Worm (Caenorhabditis elegans) whole organism, mixed stage, embryonic: ENCODE results near the gene F54D5.7.

ENCODE experiments used
- M03D4.4 ChIP-seq: sonication (generic microtip); optimal IDR thresholded peaks from 2 replicates; lab custom pipeline; 2017; ENCODE audit warnings: mild to moderate bottlenecking, missing genetic modification characterization, missing compliant biosample characterization
- bed-3 ChIP-seq: fragments of 200-800 bp; sonication (Bioruptor generic); optimal IDR thresholded peaks from 3 replicates; lab custom pipeline; 2018; ENCODE audit warnings: mild to moderate bottlenecking, missing genetic modification characterization, moderate library complexity, missing compliant biosample characterization
- blmp-1 ChIP-seq: fragments of 150-350 bp; optimal IDR thresholded peaks from 2 replicates; lab custom pipeline; 2014; ENCODE audit warnings: missing biosample characterization, missing genetic modification characterization
- ceh-39 ChIP-seq: fragments of 150-350 bp; optimal IDR thresholded peaks from 2 replicates; lab custom pipeline; 2014; ENCODE audit warnings: missing biosample characterization, missing genetic modification characterization
- ceh-43 ChIP-seq: fragments of 200-800 bp; sonication (Bioruptor generic); optimal IDR thresholded peaks from 2 replicates; lab custom pipeline; 2018; ENCODE audit warnings: mild to moderate bottlenecking, missing genetic modification characterization, moderate library complexity, missing compliant biosample characterization
- ceh-83 ChIP-seq: fragments of 200-800 bp; sonication (Bioruptor generic); optimal IDR thresholded peaks from 2 replicates; lab custom pipeline; 2018; ENCODE audit warnings: mild to moderate bottlenecking, missing genetic modification characterization, missing compliant biosample characterization
- ces-1 ChIP-seq: fragments of 150-350 bp; optimal IDR thresholded peaks from 2 replicates; lab custom pipeline; 2014; ENCODE audit warnings: missing biosample characterization, missing genetic modification reagents, missing genetic modification characterization
- cnd-1 ChIP-seq: fragments of 200-800 bp; sonication (Bioruptor generic); optimal IDR thresholded peaks from 2 replicates; lab custom pipeline; 2018; ENCODE audit warnings: mild to moderate bottlenecking, missing genetic modification characterization, missing compliant biosample characterization
- drap-1 ChIP-seq: fragments of 200-800 bp; sonication (Bioruptor generic); optimal IDR thresholded peaks from 3 replicates; lab custom pipeline; 2018; ENCODE audit warnings: mild to moderate bottlenecking, missing genetic modification characterization, missing compliant biosample characterization
- elt-1 ChIP-seq: sonication (generic microtip); optimal IDR thresholded peaks from 2 replicates; lab custom pipeline; 2017; ENCODE audit warnings: missing genetic modification characterization, mild to moderate bottlenecking, missing compliant biosample characterization, antibody characterized with exemption, moderate library complexity, borderline replicate concordance; ENCODE audit not compliant: insufficient read depth
- flh-1 ChIP-seq: fragments of 200-800 bp; sonication (Bioruptor generic); optimal IDR thresholded peaks from 2 replicates; lab custom pipeline; 2018; ENCODE audit warnings: mild to moderate bottlenecking, missing genetic modification characterization, moderate library complexity, missing compliant biosample characterization
- ham-2 ChIP-seq: fragments of 200-800 bp; sonication (Bioruptor generic); optimal IDR thresholded peaks from 2 replicates; lab custom pipeline; 2018; ENCODE audit warnings: mild to moderate bottlenecking, missing genetic modification characterization, missing compliant biosample characterization
- hlh-1 ChIP-seq: fragments of 150-350 bp; optimal IDR thresholded peaks from 2 replicates; lab custom pipeline; 2014; ENCODE audit warnings: missing biosample characterization, missing genetic modification reagents, missing genetic modification characterization
- lin-13 ChIP-seq: fragments of 150-350 bp; optimal IDR thresholded peaks from 2 replicates; lab custom pipeline; 2014; ENCODE audit warnings: missing biosample characterization, missing genetic modification characterization
- lin-32 ChIP-seq: fragments of 200-800 bp; sonication (Bioruptor generic); optimal IDR thresholded peaks from 2 replicates; lab custom pipeline; 2018; ENCODE audit warnings: mild to moderate bottlenecking, missing genetic modification characterization, missing compliant biosample characterization
- lsy-2 ChIP-seq: fragments of 150-350 bp; optimal IDR thresholded peaks from 2 replicates; lab custom pipeline; 2014; ENCODE audit warnings: missing biosample characterization, missing genetic modification characterization
- mab-5 ChIP-seq: fragments of 150-350 bp; optimal IDR thresholded peaks from 2 replicates; lab custom pipeline; 2014; ENCODE audit warnings: missing biosample characterization, missing genetic modification characterization
- mep-1 ChIP-seq: fragments of 150-350 bp; optimal IDR thresholded peaks from 2 replicates; lab custom pipeline; 2017; ENCODE audit warnings: missing biosample characterization, missing genetic modification reagents, missing genetic modification characterization, inconsistent platforms
- mls-2 ChIP-seq: sonication (generic microtip); optimal IDR thresholded peaks from 2 replicates; lab custom pipeline; 2016; ENCODE audit warnings: mild to moderate bottlenecking, missing genetic modification characterization, moderate library complexity, missing compliant biosample characterization
- nhr-12 ChIP-seq: fragments of 150-350 bp; optimal IDR thresholded peaks from 2 replicates; lab custom pipeline; 2014; ENCODE audit warnings: missing biosample characterization, missing genetic modification characterization
- nhr-2 ChIP-seq: fragments of 150-350 bp; optimal IDR thresholded peaks from 2 replicates; lab custom pipeline; 2014; ENCODE audit warnings: missing biosample characterization, missing genetic modification characterization
- nhr-237 ChIP-seq: fragments of 150-350 bp; optimal IDR thresholded peaks from 2 replicates; lab custom pipeline; 2014; ENCODE audit warnings: missing biosample characterization, missing genetic modification characterization
- nhr-76 ChIP-seq: sonication (generic microtip); optimal IDR thresholded peaks from 2 replicates; lab custom pipeline; 2017; ENCODE audit warnings: missing biosample characterization, missing genetic modification characterization
- pha-4 ChIP-seq: fragments of 150-350 bp; optimal IDR thresholded peaks from 2 replicates; lab custom pipeline; 2018; ENCODE audit warnings: missing biosample characterization, missing genetic modification reagents, missing genetic modification characterization
- sem-2 ChIP-seq: fragments of 200-800 bp; sonication (Bioruptor generic); optimal IDR thresholded peaks from 2 replicates; lab custom pipeline; 2018; ENCODE audit warnings: mild to moderate bottlenecking, missing genetic modification characterization, missing compliant biosample characterization
- snpc-4 ChIP-seq: fragments of 150-350 bp; optimal IDR thresholded peaks from 2 replicates; lab custom pipeline; 2014; ENCODE audit warnings: missing biosample characterization, missing genetic modification characterization
- sptf-1 ChIP-seq: sonication (generic microtip); optimal IDR thresholded peaks from 2 replicates; lab custom pipeline; 2017; ENCODE audit warnings: mild to moderate bottlenecking, missing genetic modification characterization, moderate library complexity, missing compliant biosample characterization
- tbx-8 ChIP-seq: fragments of 200-800 bp; sonication (Bioruptor generic); optimal IDR thresholded peaks from 2 replicates; lab custom pipeline; 2018; ENCODE audit warnings: mild to moderate bottlenecking, missing genetic modification characterization, moderate library complexity, missing compliant biosample characterization
- unc-120 ChIP-seq: sonication (generic microtip); optimal IDR thresholded peaks from 2 replicates; lab custom pipeline; 2017; ENCODE audit warnings: missing genetic modification characterization, missing compliant biosample characterization; ENCODE audit not compliant: poor library complexity, severe bottlenecking
- unc-39 ChIP-seq: fragments of 150-350 bp; optimal IDR thresholded peaks from 2 replicates; lab custom pipeline; 2014; ENCODE audit warnings: missing biosample characterization, missing genetic modification characterization
- unc-62 ChIP-seq: fragments of 150-350 bp; optimal IDR thresholded peaks from 2 replicates; lab custom pipeline; 2014; ENCODE audit warnings: missing biosample characterization, missing genetic modification reagents, missing genetic modification characterization
- zip-8 ChIP-seq: fragments of 150-350 bp; optimal IDR thresholded peaks from 2 replicates; lab custom pipeline; 2014; ENCODE audit warnings: missing biosample characterization, missing genetic modification characterization
- ztf-11 ChIP-seq: fragments of 150-350 bp; optimal IDR thresholded peaks from 2 replicates; lab custom pipeline; 2014; ENCODE audit warnings: missing biosample characterization, missing genetic modification characterization

Gene F54D5.7

ce11 chrII:11521300-11521699 is 26.0 kb upstream of the F54D5.7 start, which contains the start of gene Y62F5A.10:
Gene Y62F5A.10, plus strand, starts transcription at chrII:11521600.
- no peak for TF ChIP-seq ham-2 (GFP tag; lab: Kevin White, UChicago)
- no peak for TF ChIP-seq unc-39 (tag; lab: Kevin White, UChicago)
- no peak for TF ChIP-seq blmp-1 (tag; lab: Kevin White, UChicago)
- no peak for TF ChIP-seq nhr-12 (tag; lab: Kevin White, UChicago)
- TF ChIP-seq unc-62, result no peak
- TF ChIP-seq tbx-8 (GFP tag; lab: Kevin White, UChicago), result no peak
- TF ChIP-seq ceh-43 (GFP tag; lab: Kevin White, UChicago), result no peak
- no peak for TF ChIP-seq nhr-76 (tag; lab: Kevin White, UChicago)
- TF ChIP-seq lin-32, result no peak
- no peak for TF ChIP-seq nhr-2 (tag; lab: Kevin White, UChicago)
- TF ChIP-seq snpc-4 (tag; lab: Kevin White, UChicago), result no peak
- no peak for TF ChIP-seq mab-5 (tag; lab: Kevin White, UChicago)
- TF ChIP-seq mls-2, result no peak
- TF ChIP-seq hlh-1 (tag; lab: Kevin White, UChicago), result no peak
- TF ChIP-seq ceh-39, result no peak

DNA sequence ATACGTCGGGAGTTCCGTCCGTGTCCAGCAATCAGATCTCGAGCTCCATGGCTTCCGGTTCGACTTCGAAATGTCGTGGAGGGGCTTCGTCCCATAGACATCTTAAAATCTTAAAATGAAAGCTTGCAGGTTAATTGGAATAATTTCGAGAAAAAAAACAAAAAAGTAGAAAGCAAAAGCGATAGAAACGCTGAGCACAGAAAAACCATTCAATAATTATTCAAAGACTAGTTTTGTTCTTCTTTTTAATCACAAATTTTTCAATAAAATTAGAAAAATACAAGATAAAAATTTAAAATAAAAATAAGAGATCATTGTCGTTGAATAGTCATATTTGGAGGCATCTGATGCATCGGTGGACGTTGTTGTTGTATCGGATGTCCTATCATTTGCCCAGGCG is 20.4 kb upstream of the F54D5.7 start, which contains the start of gene age-1:
Gene age-1, minus strand, starts transcription at position 101 of the 400 bp plus-strand sequence.
- TF ChIP-seq lin-13 (tag; lab: Kevin White, UChicago), result no peak
- TF ChIP-seq nhr-12 (tag; lab: Kevin White, UChicago), result no peak
- no peak for TF ChIP-seq sptf-1
- no peak for TF ChIP-seq ces-1 (GFP tag; lab: Kevin White, UChicago)
- no peak for TF ChIP-seq lin-32
- no peak for TF ChIP-seq M03D4.4
- no peak for TF ChIP-seq mep-1 (tag; lab: Kevin White, UChicago)
- TF ChIP-seq unc-39 (tag; lab: Kevin White, UChicago), result no peak
- no peak for TF ChIP-seq pha-4 (tag; lab: Kevin White, UChicago)
- no peak for TF ChIP-seq nhr-76 (tag; lab: Kevin White, UChicago)
- no peak for TF ChIP-seq elt-1 (tag; lab: Kevin White, UChicago)
- TF ChIP-seq ceh-83 (GFP tag; lab: Kevin White, UChicago), result no peak
- no peak for TF ChIP-seq mab-5 (tag; lab: Kevin White, UChicago)
- no peak for TF ChIP-seq flh-1 (GFP tag; lab: Kevin White, UChicago)
- TF ChIP-seq ztf-11, result no peak
- no peak for TF ChIP-seq unc-120
- no peak for TF ChIP-seq bed-3 (GFP tag; lab: Kevin White, UChicago)
- TF ChIP-seq snpc-4 (tag; lab: Kevin White, UChicago), result no peak

DNA sequence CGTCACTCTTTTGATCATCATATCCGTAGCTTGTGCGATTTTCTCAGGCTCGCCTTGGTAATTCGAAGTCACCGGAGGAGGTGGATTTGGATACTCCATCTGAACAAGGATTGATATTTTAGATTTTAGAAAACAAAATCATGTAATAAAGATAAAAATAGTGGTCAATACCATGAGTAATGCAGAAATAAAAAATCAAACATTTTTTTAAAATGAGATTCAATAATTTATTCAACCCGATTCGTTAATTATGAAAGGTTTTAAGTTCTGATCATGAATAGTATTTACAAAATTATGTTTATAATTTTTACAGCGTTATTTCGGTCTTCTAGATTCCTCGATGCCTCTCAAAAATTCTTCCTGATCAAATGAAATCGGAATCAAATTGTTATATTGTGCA is 13.6 kb upstream of the F54D5.7 start, which contains the start of gene mdt-8:
Gene mdt-8, minus strand, starts transcription at position 101 of the 400 bp plus-strand sequence.
- TF ChIP-seq nhr-76 (tag; lab: Kevin White, UChicago), result no peak
- no peak for TF ChIP-seq unc-39 (tag; lab: Kevin White, UChicago)
- TF ChIP-seq sem-2 (GFP tag; lab: Kevin White, UChicago), result no peak
- no peak for TF ChIP-seq lin-32
- TF ChIP-seq bed-3 (GFP tag; lab: Kevin White, UChicago), result no peak
- no peak for TF ChIP-seq ceh-43 (GFP tag; lab: Kevin White, UChicago)
- no peak for TF ChIP-seq mab-5 (tag; lab: Kevin White, UChicago)
- TF ChIP-seq snpc-4 (tag; lab: Kevin White, UChicago), result no peak
- no peak for TF ChIP-seq unc-62
- TF ChIP-seq ham-2 (GFP tag; lab: Kevin White, UChicago), result no peak
- no peak for TF ChIP-seq ztf-11
- TF ChIP-seq zip-8 (tag; lab: Kevin White, UChicago), result no peak
- no peak for TF ChIP-seq ces-1 (GFP tag; lab: Kevin White, UChicago)
- TF ChIP-seq blmp-1 (tag; lab: Kevin White, UChicago), result no peak
- no peak for TF ChIP-seq pha-4 (tag; lab: Kevin White, UChicago)
- TF ChIP-seq M03D4.4, result no peak
- TF ChIP-seq cnd-1 (tag; lab: Kevin White, UChicago), result no peak

ce11 chrII:11534429-11535099 is 12.8 kb upstream of the F54D5.7 start, which contains the start of gene Y62F5A.12:
Gene Y62F5A.12, minus strand, starts transcription at chrII:11534479.
- TF ChIP-seq ham-2 (GFP tag; lab: Kevin White, UChicago), result peak; percentile 26
- peak; percentile 95 for TF ChIP-seq sptf-1
- peak; percentile 56 for TF ChIP-seq lin-32
- TF ChIP-seq M03D4.4, result peak; percentile 49
- peak; percentile 77 for TF ChIP-seq lin-13 (tag; lab: Kevin White, UChicago)
- peak; percentile 46 for TF ChIP-seq lsy-2 (tag; lab: Kevin White, UChicago)
- TF ChIP-seq mep-1 (tag; lab: Kevin White, UChicago), result peak; percentile 85
- TF ChIP-seq cnd-1 (tag; lab: Kevin White, UChicago), result peak; percentile 68
- peak; percentile 7 for TF ChIP-seq hlh-1 (tag; lab: Kevin White, UChicago)
- TF ChIP-seq pha-4 (tag; lab: Kevin White, UChicago), result peak; percentile 22
- TF ChIP-seq bed-3 (GFP tag; lab: Kevin White, UChicago), result peak; percentile 17
- peak; percentile 6 for TF ChIP-seq tbx-8 (GFP tag; lab: Kevin White, UChicago)
- TF ChIP-seq drap-1 (GFP tag; lab: Kevin White, UChicago), result peak; percentile 57
- peak; percentile 52 for TF ChIP-seq mls-2
- TF ChIP-seq ces-1 (GFP tag; lab: Kevin White, UChicago), result peak; percentile 61
- TF ChIP-seq unc-120, result peak; percentile 79
- TF ChIP-seq nhr-237 (tag; lab: Kevin White, UChicago), result peak; percentile 1
